Worm (Caenorhabditis elegans) whole organism, midembryonic: ENCODE results near the gene R160.6.

Source experiments
- T22C8.4 ChIP-seq: fragments of 200-800 bp; sonication (Bioruptor generic); IDR thresholded peaks from 2 replicates; pipeline ENCODE4 v1.3.6; 2022; ENCODE audit warnings: missing genetic modification characterization, missing compliant biosample characterization
- med-1 ChIP-seq: sonication (generic microtip); optimal IDR thresholded peaks from 2 replicates; lab custom pipeline; 2017; ENCODE audit warnings: missing genetic modification characterization, mild to moderate bottlenecking, missing compliant biosample characterization, antibody characterized with exemption, missing genetic modification reagents; ENCODE audit not compliant: insufficient read depth

ce11 chrX:4402854-4403253, 29.8 kb upstream of the R160.6 start, which contains the start of gene D1079.1:
- TF ChIP-seq T22C8.4: no peak
- TF ChIP-seq med-1: no peak
